Worm (Caenorhabditis elegans) whole organism, late embryonic: ENCODE measurements around the gene col-131.

Source experiments
- ama-1 ChIP-seq: fragments of 150-350 bp; optimal IDR thresholded peaks from 2 replicates; lab custom pipeline; 2014
- ceh-9 ChIP-seq: sonication (generic microtip); optimal IDR thresholded peaks from 2 replicates; lab custom pipeline; 2016; ENCODE audit warnings: mild to moderate bottlenecking, missing genetic modification characterization, inconsistent platforms, missing compliant biosample characterization
- fkh-10 ChIP-seq: fragments of 150-350 bp; optimal IDR thresholded peaks from 2 replicates; lab custom pipeline; 2014; ENCODE audit warnings: missing biosample characterization, missing genetic modification reagents, missing genetic modification characterization
- pha-4 ChIP-seq: fragments of 150-350 bp; optimal IDR thresholded peaks from 2 replicates; lab custom pipeline; 2018; ENCODE audit warnings: missing biosample characterization, missing genetic modification reagents, missing genetic modification characterization
- rnt-1 ChIP-seq: sonication (generic microtip); optimal IDR thresholded peaks from 2 replicates; lab custom pipeline; 2016; ENCODE audit warnings: missing genetic modification characterization, missing compliant biosample characterization
- sdc-2 ChIP-seq: sonication (generic microtip); optimal IDR thresholded peaks from 2 replicates; lab custom pipeline; 2016; ENCODE audit warnings: missing genotype, missing genetic modification characterization, missing compliant biosample characterization
- syd-9 ChIP-seq: sonication (generic microtip); optimal IDR thresholded peaks from 2 replicates; lab custom pipeline; 2016; ENCODE audit warnings: mild to moderate bottlenecking, missing genetic modification characterization, moderate library complexity, missing compliant biosample characterization
- unc-55 ChIP-seq: sonication (generic microtip); optimal IDR thresholded peaks from 2 replicates; lab custom pipeline; 2017; ENCODE audit warnings: missing biosample characterization, missing genetic modification reagents, missing genetic modification characterization

- TF ChIP-seq syd-9 (tag; lab: Kevin White, UChicago) (no peak), ama-1 (no peak), sdc-2 (tag; lab: Kevin White, UChicago) (no peak), unc-55 (GFP tag; lab: Kevin White, UChicago) (no peak), fkh-10 (GFP tag; lab: Kevin White, UChicago) (no peak), pha-4 (tag; lab: Kevin White, UChicago) (no peak), rnt-1 (tag; lab: Kevin White, UChicago) (no peak), ceh-9 (tag; lab: Kevin White, UChicago) (no peak)
Measured at ce11 chrIV:13044980-13045379, 22.1 kb downstream of the col-131 start.
